Worm (Caenorhabditis elegans) whole organism, L3 larva: ENCODE data around the gene pgam-5.

ENCODE experiments used
- R02D3.7 ChIP-seq: fragments of 150-350 bp; optimal IDR thresholded peaks from 2 replicates; lab custom pipeline; 2014; ENCODE audit warnings: missing biosample characterization, missing genetic modification characterization
- ZK546.5 ChIP-seq: sonication (generic microtip); optimal IDR thresholded peaks from 2 replicates; lab custom pipeline; 2017; ENCODE audit warnings: missing biosample characterization, missing genetic modification characterization
- aly-2 ChIP-seq: fragments of 150-350 bp; optimal IDR thresholded peaks from 2 replicates; lab custom pipeline; 2014; ENCODE audit warnings: missing biosample characterization, missing genetic modification characterization
- ama-1 ChIP-seq: fragments of 150-350 bp; optimal IDR thresholded peaks from 2 replicates; lab custom pipeline; 2018
- ceh-16 ChIP-seq: sonication (generic microtip); optimal IDR thresholded peaks from 2 replicates; lab custom pipeline; 2017; ENCODE audit warnings: missing biosample characterization, missing genetic modification characterization
- ceh-28 ChIP-seq: fragments of 150-350 bp; optimal IDR thresholded peaks from 2 replicates; lab custom pipeline; 2014; ENCODE audit warnings: missing biosample characterization, missing genetic modification reagents, missing genetic modification characterization
- ceh-82 ChIP-seq: fragments of 150-350 bp; optimal IDR thresholded peaks from 2 replicates; lab custom pipeline; 2014; ENCODE audit warnings: missing biosample characterization, missing genetic modification characterization
- ceh-9 ChIP-seq: sonication (generic microtip); optimal IDR thresholded peaks from 2 replicates; lab custom pipeline; 2018; ENCODE audit warnings: missing biosample characterization, missing genetic modification characterization
- daf-12 ChIP-seq: fragments of 150-350 bp; optimal IDR thresholded peaks from 2 replicates; lab custom pipeline; 2014; ENCODE audit warnings: missing biosample characterization, missing genetic modification reagents, missing genetic modification characterization
- egl-27 ChIP-seq: sonication (generic microtip); optimal IDR thresholded peaks from 4 replicates; lab custom pipeline; 2017; ENCODE audit warnings: missing biosample characterization, missing genetic modification reagents, missing genetic modification characterization
- egl-5 ChIP-seq: fragments of 150-350 bp; optimal IDR thresholded peaks from 2 replicates; lab custom pipeline; 2017; ENCODE audit warnings: missing biosample characterization, missing genetic modification reagents, missing genetic modification characterization, inconsistent platforms
- elt-1 ChIP-seq: fragments of 150-350 bp; optimal IDR thresholded peaks from 2 replicates; lab custom pipeline; 2014; ENCODE audit warnings: missing biosample characterization, missing genetic modification characterization
- elt-2 ChIP-seq: sonication (generic microtip); optimal IDR thresholded peaks from 2 replicates; lab custom pipeline; 2016; ENCODE audit warnings: missing genetic modification reagents, mild to moderate bottlenecking, missing genetic modification characterization, missing compliant biosample characterization
- elt-3 ChIP-seq, 3 experiments: fragments of 150-350 bp in 1 of 3; sonication (generic microtip) in 2 of 3; optimal IDR thresholded peaks; 2 replicates in 2 of 3; 4 replicates in 1 of 3; lab custom pipeline; 2014 to 2017; ENCODE audit warnings: missing biosample characterization in 3 of 3, missing genetic modification characterization in 3 of 3
- fkh-10 ChIP-seq: sonication (generic microtip); optimal IDR thresholded peaks from 2 replicates; lab custom pipeline; 2017; ENCODE audit warnings: missing biosample characterization, missing genetic modification reagents, missing genetic modification characterization
- fkh-2 ChIP-seq: fragments of 150-350 bp; optimal IDR thresholded peaks from 2 replicates; lab custom pipeline; 2014; ENCODE audit warnings: missing biosample characterization, missing genetic modification reagents, missing genetic modification characterization
- fos-1 ChIP-seq: fragments of 150-350 bp; optimal IDR thresholded peaks from 2 replicates; lab custom pipeline; 2014; ENCODE audit warnings: missing biosample characterization, missing genetic modification characterization
- hmg-11 ChIP-seq: sonication (generic microtip); optimal IDR thresholded peaks from 2 replicates; lab custom pipeline; 2016; ENCODE audit warnings: missing genetic modification characterization, missing compliant biosample characterization
- jun-1 ChIP-seq: fragments of 150-350 bp; optimal IDR thresholded peaks from 2 replicates; lab custom pipeline; 2014; ENCODE audit warnings: missing biosample characterization, missing genetic modification reagents, missing genetic modification characterization
- lin-15B ChIP-seq: fragments of 150-350 bp; optimal IDR thresholded peaks from 2 replicates; lab custom pipeline; 2014; ENCODE audit warnings: missing biosample characterization, missing genetic modification characterization
- lin-39 ChIP-seq: fragments of 150-350 bp; optimal IDR thresholded peaks from 2 replicates; lab custom pipeline; 2018; ENCODE audit warnings: missing biosample characterization, missing genetic modification reagents, missing genetic modification characterization
- lsy-12 ChIP-seq: sonication (generic microtip); optimal IDR thresholded peaks from 2 replicates; lab custom pipeline; 2016; ENCODE audit warnings: mild to moderate bottlenecking, missing genetic modification characterization, missing compliant biosample characterization
- nfya-1 ChIP-seq: sonication (generic microtip); optimal IDR thresholded peaks from 2 replicates; lab custom pipeline; 2017; ENCODE audit warnings: missing genetic modification characterization, mild to moderate bottlenecking, missing compliant biosample characterization, antibody characterized with exemption, moderate library complexity; ENCODE audit not compliant: insufficient read depth
- nhr-11 ChIP-seq: fragments of 150-350 bp; optimal IDR thresholded peaks from 2 replicates; lab custom pipeline; 2014; ENCODE audit warnings: missing biosample characterization, missing genetic modification characterization
- nhr-12 ChIP-seq: fragments of 150-350 bp; optimal IDR thresholded peaks from 2 replicates; lab custom pipeline; 2014; ENCODE audit warnings: missing biosample characterization, missing genetic modification characterization
- nhr-23 ChIP-seq: fragments of 150-350 bp; optimal IDR thresholded peaks from 2 replicates; lab custom pipeline; 2014; ENCODE audit warnings: missing biosample characterization, missing genetic modification reagents, missing genetic modification characterization
- nhr-237 ChIP-seq: fragments of 150-350 bp; optimal IDR thresholded peaks from 2 replicates; lab custom pipeline; 2014; ENCODE audit warnings: missing biosample characterization, missing genetic modification characterization
- nhr-25 ChIP-seq: sonication (generic microtip); optimal IDR thresholded peaks from 2 replicates; lab custom pipeline; 2017; ENCODE audit warnings: missing biosample characterization, missing genetic modification characterization
- nhr-43 ChIP-seq: sonication (generic microtip); optimal IDR thresholded peaks from 2 replicates; lab custom pipeline; 2016; ENCODE audit warnings: mild to moderate bottlenecking, missing genetic modification characterization, missing compliant biosample characterization; ENCODE audit not compliant: poor library complexity, severe bottlenecking
- nhr-67 ChIP-seq: fragments of 150-350 bp; optimal IDR thresholded peaks from 2 replicates; lab custom pipeline; 2014; ENCODE audit warnings: missing biosample characterization, missing genetic modification characterization
- nhr-77 ChIP-seq: fragments of 150-350 bp; optimal IDR thresholded peaks from 2 replicates; lab custom pipeline; 2014; ENCODE audit warnings: missing biosample characterization, missing genetic modification characterization
- pha-4 ChIP-seq: fragments of 150-350 bp; optimal IDR thresholded peaks from 2 replicates; lab custom pipeline; 2014; ENCODE audit warnings: missing biosample characterization, missing genetic modification reagents, missing genetic modification characterization
- pqm-1 ChIP-seq: fragments of 150-350 bp; optimal IDR thresholded peaks from 2 replicates; lab custom pipeline; 2017; ENCODE audit warnings: missing biosample characterization, missing genetic modification characterization, inconsistent platforms
- sea-2 ChIP-seq: fragments of 150-350 bp; sonication (generic microtip); optimal IDR thresholded peaks from 4 replicates; lab custom pipeline; 2014; ENCODE audit warnings: missing biosample characterization, missing genetic modification reagents, missing genetic modification characterization
- skn-1 ChIP-seq: fragments of 150-350 bp; optimal IDR thresholded peaks from 2 replicates; lab custom pipeline; 2014; ENCODE audit warnings: missing biosample characterization, missing genetic modification characterization
- snpc-4 ChIP-seq: fragments of 150-350 bp; optimal IDR thresholded peaks from 2 replicates; lab custom pipeline; 2014; ENCODE audit warnings: missing biosample characterization, missing genetic modification characterization
- tbx-2 ChIP-seq: sonication (generic microtip); optimal IDR thresholded peaks from 2 replicates; lab custom pipeline; 2016; ENCODE audit warnings: mild to moderate bottlenecking, missing genetic modification characterization, missing compliant biosample characterization
- unc-39 ChIP-seq: sonication (generic microtip); optimal IDR thresholded peaks from 4 replicates; lab custom pipeline; 2017; ENCODE audit warnings: missing biosample characterization, missing genetic modification characterization
- unc-62 ChIP-seq: fragments of 150-350 bp; sonication (generic microtip); optimal IDR thresholded peaks from 4 replicates; lab custom pipeline; 2014; ENCODE audit warnings: missing biosample characterization, missing genetic modification reagents, missing genetic modification characterization
- zag-1 ChIP-seq: fragments of 150-350 bp; optimal IDR thresholded peaks from 2 replicates; lab custom pipeline; 2014; ENCODE audit warnings: missing biosample characterization, missing genetic modification characterization
- ztf-11 ChIP-seq: fragments of 150-350 bp; optimal IDR thresholded peaks from 2 replicates; lab custom pipeline; 2014; ENCODE audit warnings: missing biosample characterization, missing genetic modification characterization

pgam-5 gene

ce11 chrII:7557981-7558380 lies 40.6 kb downstream of the pgam-5 start:
- TF ChIP-seq pqm-1: peak; percentile 26
- no peak for TF ChIP-seq fkh-2 (tag; lab: Kevin White, UChicago)
- TF ChIP-seq unc-62 (GFP tag; lab: Kevin White, UChicago): peak; percentile 10
- no peak for TF ChIP-seq nhr-11 (tag; lab: Kevin White, UChicago)
- no peak for TF ChIP-seq tbx-2 (tag; lab: Kevin White, UChicago)
- peak; percentile 54 for TF ChIP-seq pha-4
- TF ChIP-seq jun-1 (tag; lab: Kevin White, UChicago): peak; percentile 13
- TF ChIP-seq nhr-25 (tag; lab: Kevin White, UChicago): peak; percentile 51

- TF ChIP-seq lin-39 (tag; lab: Kevin White, UChicago) (no peak), nhr-43 (no peak), ama-1 (lab: Kevin White, UChicago) (no peak), nhr-11 (tag; lab: Kevin White, UChicago) (no peak), nhr-77 (tag; lab: Kevin White, UChicago) (no peak), skn-1 (tag; lab: Kevin White, UChicago) (no peak), ZK546.5 (tag; lab: Kevin White, UChicago) (no peak), elt-1 (tag; lab: Kevin White, UChicago) (no peak), ceh-28 (tag; lab: Kevin White, UChicago) (no peak), zag-1 (no peak), daf-12 (tag; lab: Kevin White, UChicago) (no peak), ceh-82 (no peak), lsy-12 (tag; lab: Kevin White, UChicago) (no peak), R02D3.7 (tag; lab: Kevin White, UChicago) (no peak), jun-1 (tag; lab: Kevin White, UChicago) (no peak), nfya-1 (tag; lab: Kevin White, UChicago) (no peak)
Observed at ce11 chrII:7555454-7555853, 43.1 kb downstream of the pgam-5 start, which contains the start of gene ZK1290.14. ZK1290.14 (minus strand) TSS chrII:7555592.

ce11 chrII:7554716-7555247 lies 43.8 kb downstream of the pgam-5 start:
- TF ChIP-seq jun-1 (tag; lab: Kevin White, UChicago) (peak; percentile 84), nhr-25 (tag; lab: Kevin White, UChicago) (peak; percentile 81), elt-3 (tag; optimal IDR thresholded peaks at IDR 0.05; lab: Kevin White, UChicago) (no peak), elt-2 (peak; percentile 98), sea-2 (GFP tag; lab: Kevin White, UChicago) (no peak), zag-1 (no peak), pqm-1 (peak; percentile 79), pha-4 (peak; percentile 55)

ce11 chrII:7553806-7554205 lies 44.7 kb downstream of the pgam-5 start, which contains the start of gene ZK1290.10:
ZK1290.10 (minus strand) TSS chrII:7553906.
- TF ChIP-seq lin-15B (tag; lab: Kevin White, UChicago): no peak
- no peak for TF ChIP-seq ama-1 (lab: Kevin White, UChicago)
- TF ChIP-seq aly-2 (tag; lab: Kevin White, UChicago): no peak
- TF ChIP-seq elt-3 (tag; optimal IDR thresholded peaks at IDR 0.05; lab: Kevin White, UChicago): no peak
- TF ChIP-seq ceh-16 (tag; lab: Kevin White, UChicago): no peak
- no peak for TF ChIP-seq lin-39 (tag; lab: Kevin White, UChicago)
- TF ChIP-seq ZK546.5 (tag; lab: Kevin White, UChicago): no peak
- no peak for TF ChIP-seq snpc-4 (tag; lab: Kevin White, UChicago)
- no peak for TF ChIP-seq pha-4
- TF ChIP-seq nhr-67 (tag; lab: Kevin White, UChicago): no peak
- TF ChIP-seq ceh-28 (tag; lab: Kevin White, UChicago): no peak
- TF ChIP-seq fkh-2 (tag; lab: Kevin White, UChicago): no peak
- no peak for TF ChIP-seq pqm-1
- no peak for TF ChIP-seq fkh-10 (GFP tag; lab: Kevin White, UChicago)
- TF ChIP-seq daf-12 (tag; lab: Kevin White, UChicago): no peak
- no peak for TF ChIP-seq unc-39
- TF ChIP-seq nhr-25 (tag; lab: Kevin White, UChicago): no peak
- no peak for TF ChIP-seq nhr-237 (tag; lab: Kevin White, UChicago)

- TF ChIP-seq aly-2 (tag; lab: Kevin White, UChicago): no peak
- TF ChIP-seq fos-1 (tag; lab: Kevin White, UChicago): no peak
- TF ChIP-seq nhr-25 (tag; lab: Kevin White, UChicago): no peak
- no peak for TF ChIP-seq ceh-82
- no peak for TF ChIP-seq ceh-9 (tag; lab: Kevin White, UChicago)
- TF ChIP-seq elt-2: no peak
- no peak for TF ChIP-seq hmg-11 (tag; lab: Kevin White, UChicago)
- TF ChIP-seq nhr-23 (tag; lab: Kevin White, UChicago): no peak
- TF ChIP-seq egl-27 (tag; lab: Kevin White, UChicago): no peak
- TF ChIP-seq nhr-12 (tag; lab: Kevin White, UChicago): no peak
- TF ChIP-seq nhr-11 (tag; lab: Kevin White, UChicago): no peak
- no peak for TF ChIP-seq nhr-237 (tag; lab: Kevin White, UChicago)
- no peak for TF ChIP-seq lin-39 (tag; lab: Kevin White, UChicago)
- TF ChIP-seq ztf-11 (tag; lab: Kevin White, UChicago): no peak
- no peak for TF ChIP-seq nhr-77 (tag; lab: Kevin White, UChicago)
- TF ChIP-seq pha-4: no peak
- no peak for TF ChIP-seq ceh-16 (tag; lab: Kevin White, UChicago)
- no peak for TF ChIP-seq egl-5 (tag; lab: Kevin White, UChicago)
- TF ChIP-seq zag-1: no peak
Observed at ce11 chrII:7549035-7549434, 49.5 kb downstream of the pgam-5 start, which contains the start of gene tph-1. tph-1 (plus strand) TSS chrII:7549335.
